Worm (Caenorhabditis elegans): ENCODE results near the gene T13C5.6.

DNA sequence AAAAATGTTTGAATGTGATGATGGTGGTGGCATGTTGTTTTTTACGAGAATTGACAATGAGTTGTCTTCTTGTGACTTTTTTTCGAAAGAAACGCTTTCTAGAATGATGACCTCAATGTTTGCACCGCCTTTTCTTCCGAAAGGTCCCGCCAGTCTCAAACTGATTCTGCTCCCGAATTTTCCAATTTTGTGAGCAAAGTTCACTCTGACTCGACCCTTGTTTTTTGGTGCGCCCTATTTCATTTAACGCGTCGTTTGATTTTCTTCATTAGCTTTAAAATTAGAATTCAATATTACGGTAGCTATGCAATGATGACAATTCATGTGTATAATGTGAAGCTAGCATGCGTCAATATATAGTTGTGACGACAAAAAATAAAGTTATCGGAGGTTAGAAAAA lies 23.2 kb upstream of the T13C5.6 start, which contains the start of gene lite-1:
- TF ChIP-seq snpc-4 (tag; optimal IDR thresholded peaks at IDR 0.05) (no peak), elt-3 (tag; optimal IDR thresholded peaks at IDR 0.05) (no peak), lin-13 (tag; optimal IDR thresholded peaks at IDR 0.05) (no peak), elt-1 (tag; optimal IDR thresholded peaks at IDR 0.05; ENCODE audit: borderline replicate concordance, insufficient read depth) (no peak), unc-62 (GFP tag; optimal IDR thresholded peaks at IDR 0.05) (no peak), zip-8 (tag; optimal IDR thresholded peaks at IDR 0.05) (no peak), blmp-1 (tag; optimal IDR thresholded peaks at IDR 0.05) (no peak), unc-120 (tag; optimal IDR thresholded peaks at IDR 0.05; ENCODE audit: poor library complexity, severe bottlenecking) (no peak), ham-2 (GFP tag; optimal IDR thresholded peaks at IDR 0.05) (no peak), mep-1 (tag; optimal IDR thresholded peaks at IDR 0.05) (no peak), nhr-12 (tag; optimal IDR thresholded peaks at IDR 0.05) (no peak)
